Fruit fly (Drosophila melanogaster): Measurements from ENCODE around the gene barr.

- TF ChIP-seq CTCF (optimal IDR thresholded peaks at IDR 0.05) (peak in 1 of 2 experiments; percentile 2), CG8478 (optimal IDR thresholded peaks at IDR 0.05) (no peak)
These were observed 37.0 kb upstream of the barr start for dm6 chr2L:20098194-20098593.
